Worm (Caenorhabditis elegans): Measurements from ENCODE around the gene hmg-11.

- TF ChIP-seq rec-8 (tag; optimal IDR thresholded peaks at IDR 0.05) (no peak), efl-1 (GFP tag; optimal IDR thresholded peaks at IDR 0.05) (no peak), lin-54 (GFP tag; optimal IDR thresholded peaks at IDR 0.05) (no peak), dox-1 (GFP tag; IDR thresholded peaks at IDR 0.05) (no peak), sptf-2 (GFP tag; optimal IDR thresholded peaks at IDR 0.05) (no peak), tbx-9 (tag; optimal IDR thresholded peaks at IDR 0.05; ENCODE audit: borderline replicate concordance) (no peak), ama-1 (optimal IDR thresholded peaks at IDR 0.05) (no peak), ama-1 (GFP tag; optimal IDR thresholded peaks at IDR 0.05) (no peak), let-526 (GFP tag; IDR thresholded peaks at IDR 0.05) (no peak), ets-4 (GFP tag; optimal IDR thresholded peaks at IDR 0.05) (no peak), tbp1 (GFP tag; optimal IDR thresholded peaks at IDR 0.05) (no peak), nfya-1 (tag; optimal IDR thresholded peaks at IDR 0.05; ENCODE audit: borderline replicate concordance, insufficient read depth) (no peak), ccch-3 (GFP tag; optimal IDR thresholded peaks at IDR 0.05) (no peak)
These were observed 37.9 kb downstream of the hmg-11 start for ce11 chrII:4710813-4711212.

Data from whole organism, young adult.